Fruit fly (Drosophila melanogaster): ENCODE data around the gene Nuf2.

Nuf2 gene

dm6 chr2L:7032517-7032951 is 33.1 kb downstream of the Nuf2 start, which contains the start of the genes Rab30 and Caper (continued):
- peak; percentile 69 for TF ChIP-seq CG14710 (tag; optimal IDR thresholded peaks at IDR 0.05)
- TF ChIP-seq lilli (GFP tag; optimal IDR thresholded peaks at IDR 0.05): peak; percentile 80
- TF ChIP-seq stc (GFP tag; IDR thresholded peaks at IDR 0.05): no peak
- TF ChIP-seq CG2678 (tag; optimal IDR thresholded peaks at IDR 0.05): no peak
- TF ChIP-seq CG9727 (GFP tag; optimal IDR thresholded peaks at IDR 0.05): peak; percentile 48
- TF ChIP-seq CG8290 (GFP tag; optimal IDR thresholded peaks at IDR 0.05): peak; percentile 61
- TF ChIP-seq CG8290 (tag; optimal IDR thresholded peaks at IDR 0.05): peak in 1 of 2 experiments; percentile 87
- peak; percentile 89 for TF ChIP-seq CG1603 (tag; optimal IDR thresholded peaks at IDR 0.05)
- peak; percentile 39 for TF ChIP-seq Chrac-16 (GFP tag; optimal IDR thresholded peaks at IDR 0.05)
- peak; percentile 9 for TF ChIP-seq CG18262 (tag; optimal IDR thresholded peaks at IDR 0.05)
- TF ChIP-seq Abd-B (GFP tag; optimal IDR thresholded peaks at IDR 0.05): peak; percentile 74
- no peak for TF ChIP-seq CG4707 (GFP tag; optimal IDR thresholded peaks at IDR 0.05)
- no peak for TF ChIP-seq CG10366 (GFP tag; IDR thresholded peaks at IDR 0.05)
- no peak for TF ChIP-seq Atf-2 (GFP tag; optimal IDR thresholded peaks at IDR 0.05)
- no peak for TF ChIP-seq Hmx (GFP tag; optimal IDR thresholded peaks at IDR 0.05)
- TF ChIP-seq nmo (GFP tag; optimal IDR thresholded peaks at IDR 0.05): peak; percentile 88
- TF ChIP-seq bcd (GFP tag; optimal IDR thresholded peaks at IDR 0.05): no peak
- TF ChIP-seq scrt (GFP tag; optimal IDR thresholded peaks at IDR 0.05): peak; percentile 1
- peak; percentile 74 for TF ChIP-seq CG3847 (GFP tag; IDR thresholded peaks at IDR 0.05)
- TF ChIP-seq CG4360 (GFP tag; IDR thresholded peaks at IDR 0.05): peak; percentile 9; the same call in 1 of the 2 replicates
- TF ChIP-seq inv (GFP tag; IDR thresholded peaks at IDR 0.05; ENCODE audit: partially characterized antibody): peak; percentile 98
- peak; percentile 46 for TF ChIP-seq CG3281 (GFP tag; optimal IDR thresholded peaks at IDR 0.05)
- TF ChIP-seq CG32532 (GFP tag; IDR thresholded peaks at IDR 0.05): peak; percentile 65
- peak; percentile 50 for TF ChIP-seq CG14441 (GFP tag; IDR thresholded peaks at IDR 0.05)
- no peak for TF ChIP-seq CG15073 (GFP tag; optimal IDR thresholded peaks at IDR 0.05)
- TF ChIP-seq CTCF (GFP tag; optimal IDR thresholded peaks at IDR 0.05): peak; percentile 42
- TF ChIP-seq Fer3 (tag; optimal IDR thresholded peaks at IDR 0.05): peak; percentile 33
- TF ChIP-seq lmd (GFP tag; IDR thresholded peaks at IDR 0.05): peak; percentile 46; the same call in 1 of the 2 replicates
- TF ChIP-seq schlank (tag; optimal IDR thresholded peaks at IDR 0.05): peak; percentile 51
- peak; percentile 43 for TF ChIP-seq CG7786 (GFP tag; optimal IDR thresholded peaks at IDR 0.05)
- TF ChIP-seq hbn (GFP tag; IDR thresholded peaks at IDR 0.05; ENCODE audit: partially characterized antibody): peak; percentile 97
- TF ChIP-seq CG6683 (GFP tag; optimal IDR thresholded peaks at IDR 0.05): no peak
- no peak for TF ChIP-seq Poxn (GFP tag; IDR thresholded peaks at IDR 0.05)
- TF ChIP-seq slbo (GFP tag; IDR thresholded peaks at IDR 0.05): peak; percentile 79
- TF ChIP-seq bsh (GFP tag; optimal IDR thresholded peaks at IDR 0.05): peak in 1 of 2 experiments; percentile 43
- TF ChIP-seq disco-r (GFP tag; optimal IDR thresholded peaks at IDR 0.05): no peak
- no peak for TF ChIP-seq Hr39 (optimal IDR thresholded peaks at IDR 0.05)
- TF ChIP-seq Antp (GFP tag; optimal IDR thresholded peaks at IDR 0.05): peak; percentile 77
- peak; percentile 22 for TF ChIP-seq Fer1 (GFP tag; optimal IDR thresholded peaks at IDR 0.05)
- TF ChIP-seq Taf1 (GFP tag; IDR thresholded peaks at IDR 0.05): 0 out of 2 replicates have a peak, but pooled peaks have one; percentile 38
- peak; percentile 67 for TF ChIP-seq jumu (GFP tag; optimal IDR thresholded peaks at IDR 0.05)
- TF ChIP-seq vfl (GFP tag; optimal IDR thresholded peaks at IDR 0.05): peak; percentile 74
- no peak for TF ChIP-seq CG18764 (GFP tag; optimal IDR thresholded peaks at IDR 0.05)
- no peak for TF ChIP-seq Hand (GFP tag; optimal IDR thresholded peaks at IDR 0.05)
- TF ChIP-seq CG18619 (GFP tag; optimal IDR thresholded peaks at IDR 0.05): no peak
- no peak for TF ChIP-seq C15 (GFP tag; IDR thresholded peaks at IDR 0.05)
- TF ChIP-seq gro (GFP tag; optimal IDR thresholded peaks at IDR 0.05): peak; percentile 80
- TF ChIP-seq Dad (GFP tag; optimal IDR thresholded peaks at IDR 0.05): peak; percentile 41
- no peak for TF ChIP-seq CG6689 (GFP tag; IDR thresholded peaks at IDR 0.05)
- TF ChIP-seq hth (optimal IDR thresholded peaks at IDR 0.05): no peak
- TF ChIP-seq gsb-n (tag; optimal IDR thresholded peaks at IDR 0.05): no peak
- peak; percentile 52 for TF ChIP-seq al (GFP tag; IDR thresholded peaks at IDR 0.05)
- TF ChIP-seq repo (GFP tag; optimal IDR thresholded peaks at IDR 0.05): peak; percentile 62

All from whole organism, embryonic.